Fruit fly (Drosophila melanogaster) whole organism, pupa: ENCODE data around the gene CG43367.

Experiments used
- CG12605 ChIP-seq: fragments of 200-800 bp; sonication (Bioruptor generic); IDR thresholded peaks from 2 replicates; pipeline ENCODE4 v1.3.6; 2022; ENCODE audit warnings: missing biosample characterization, missing genetic modification characterization
- CG13204 ChIP-seq: fragments of 200-800 bp; sonication (Bioruptor generic); optimal IDR thresholded peaks from 2 replicates; lab custom pipeline; 2018; ENCODE audit warnings: missing biosample characterization, mild to moderate bottlenecking, missing genetic modification characterization, moderate library complexity
- CG14655 ChIP-seq: fragments of 200-800 bp; sonication (Bioruptor generic); optimal IDR thresholded peaks from 3 replicates; lab custom pipeline; 2017; ENCODE audit warnings: mild to moderate bottlenecking, missing biosample characterization, missing genetic modification reagents, missing genetic modification characterization
- CG15710 ChIP-seq: fragments of 200-800 bp; sonication (Bioruptor generic); optimal IDR thresholded peaks from 2 replicates; lab custom pipeline; 2018; ENCODE audit warnings: missing biosample characterization, mild to moderate bottlenecking, missing genetic modification characterization, moderate library complexity
- CG17806 ChIP-seq: fragments of 200-800 bp; sonication (Bioruptor generic); optimal IDR thresholded peaks from 2 replicates; lab custom pipeline; 2018; ENCODE audit warnings: missing biosample characterization, mild to moderate bottlenecking, missing genetic modification characterization, moderate library complexity
- CG32121 ChIP-seq: fragments of 200-800 bp; sonication (Bioruptor generic); IDR thresholded peaks from 2 replicates; pipeline ENCODE4 v1.3.6; 2022; ENCODE audit warnings: missing biosample characterization, missing genetic modification characterization
- CG34367 ChIP-seq: fragments of 200-800 bp; sonication (Bioruptor generic); optimal IDR thresholded peaks from 2 replicates; lab custom pipeline; 2018; ENCODE audit warnings: missing biosample characterization, mild to moderate bottlenecking, missing genetic modification characterization
- CG8159 ChIP-seq: fragments of 200-800 bp; sonication (Bioruptor generic); optimal IDR thresholded peaks from 3 replicates; lab custom pipeline; 2018; ENCODE audit warnings: missing biosample characterization, mild to moderate bottlenecking, missing genetic modification characterization, moderate library complexity
- EcR ChIP-seq: fragments of 200-800 bp; sonication (Bioruptor generic); optimal IDR thresholded peaks from 3 replicates; lab custom pipeline; 2019; ENCODE audit warnings: missing biosample characterization, missing genetic modification characterization, mild to moderate bottlenecking, moderate library complexity, missing genetic modification reagents
- Pif1B ChIP-seq: fragments of 200-800 bp; sonication (Bioruptor generic); optimal IDR thresholded peaks from 3 replicates; lab custom pipeline; 2016; ENCODE audit warnings: missing biosample characterization, missing genetic modification characterization
- Snoo ChIP-seq: fragments of 200-800 bp; sonication (Bioruptor generic); optimal IDR thresholded peaks from 3 replicates; lab custom pipeline; 2017; ENCODE audit warnings: missing biosample characterization, mild to moderate bottlenecking, missing genetic modification characterization, inconsistent platforms
- fd96Ca ChIP-seq: fragments of 200-800 bp; sonication (Bioruptor generic); IDR thresholded peaks from 3 replicates; pipeline ENCODE4 v1.3.6; 2022; ENCODE audit warnings: missing biosample characterization, missing genetic modification characterization
- gl ChIP-seq: fragments of 200-800 bp; sonication (Bioruptor generic); optimal IDR thresholded peaks from 2 replicates; lab custom pipeline; 2018; ENCODE audit warnings: missing biosample characterization, mild to moderate bottlenecking, missing genetic modification characterization
- rn ChIP-seq: fragments of 200-800 bp; sonication (Bioruptor generic); IDR thresholded peaks from 2 replicates; pipeline ENCODE4 v1.3.6; 2022; ENCODE audit warnings: missing biosample characterization, missing genetic modification characterization

- TF ChIP-seq CG13204 (no peak), rn (no peak), Pif1B (no peak), fd96Ca (GFP tag; lab: Robert Waterston, UW) (peak; percentile 61), CG32121 (GFP tag; lab: Robert Waterston, UW) (peak; percentile 88), CG34367 (tag; lab: Kevin White, UChicago) (no peak), CG12605 (no peak), CG15710 (tag; lab: Kevin White, UChicago) (no peak), CG8159 (tag; lab: Kevin White, UChicago) (no peak), CG17806 (tag; lab: Kevin White, UChicago) (no peak), Snoo (tag; lab: Kevin White, UChicago) (no peak), gl (tag; lab: Kevin White, UChicago) (no peak), EcR (GFP tag; lab: Kevin White, UChicago) (no peak), CG14655 (GFP tag; lab: Kevin White, UChicago) (no peak)
These were observed 15.9 kb downstream of the CG43367 start for dm6 chr3L:4209731-4210130.
